Worm (Caenorhabditis elegans): ENCODE measurements around the gene C06C6.8.

The C06C6.8 gene

DNA sequence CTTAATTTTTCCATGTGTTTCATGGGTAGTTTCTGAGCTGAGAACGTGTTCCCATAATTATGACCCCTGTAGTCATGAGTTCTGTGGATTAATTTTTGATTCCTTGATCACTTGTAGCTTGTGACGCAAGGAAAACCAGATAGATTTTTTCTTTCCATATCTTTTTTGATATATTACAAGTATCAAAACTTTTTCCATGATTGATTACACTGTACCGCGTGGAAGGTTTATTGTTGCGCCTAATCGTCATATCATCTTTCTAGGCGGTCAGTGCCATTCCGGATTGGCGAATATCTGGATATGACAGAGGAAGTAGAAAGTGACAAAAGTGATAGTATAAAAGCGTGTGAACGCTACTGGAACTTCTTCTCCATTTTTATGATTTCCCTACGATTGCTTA lies 49.6 kb downstream of the C06C6.8 start, which contains the start of gene ZK285.2:
Gene ZK285.2, plus strand, starts transcription at position 301 of the 400 bp plus-strand sequence.
- TF ChIP-seq W03F9.2 (tag; optimal IDR thresholded peaks at IDR 0.05) (no peak), dao-5 (tag; optimal IDR thresholded peaks at IDR 0.05) (no peak), him-1 (tag; optimal IDR thresholded peaks at IDR 0.05) (no peak)

- TF ChIP-seq dao-5 (tag; optimal IDR thresholded peaks at IDR 0.05): no peak
Measured at ce11 chrV:16047052-16047451, 50.1 kb downstream of the C06C6.8 start.

Measured in whole organism, L4/young adult.